Fruit fly (Drosophila melanogaster): ENCODE measurements around the gene frj.

DNA sequence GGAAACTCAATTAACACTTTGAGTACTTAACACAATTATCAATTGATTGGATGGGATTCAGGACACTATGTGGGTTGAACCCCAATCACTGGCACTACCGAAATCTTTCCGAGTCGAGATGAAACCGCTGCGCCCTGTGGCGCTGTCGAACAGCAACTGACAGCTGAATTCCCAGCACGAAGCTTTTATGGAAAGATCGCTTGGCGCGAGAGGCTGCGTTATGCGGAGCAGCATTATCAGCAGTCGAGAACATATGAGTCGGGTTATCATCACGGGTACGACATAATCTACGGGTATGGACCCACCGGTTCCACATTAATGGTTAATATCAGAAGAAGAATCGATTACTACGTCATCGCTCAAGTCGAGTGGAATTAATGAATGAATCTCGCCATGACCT, 32.7 kb upstream of the frj start, which contains the start of gene Tig:
- TF ChIP-seq CG8478 (optimal IDR thresholded peaks at IDR 0.05) (no peak), CTCF (optimal IDR thresholded peaks at IDR 0.05) (no peak)
